Worm (Caenorhabditis elegans) whole organism, mixed stage, embryonic: ENCODE measurements around the gene sru-26.
"Not testable (repeated sequence)": the region's sequence is repeated elsewhere in the genome, so short reads cannot be mapped to it uniquely, and the experiment has no call there.

Source experiments
- bed-3 ChIP-seq: fragments of 200-800 bp; sonication (Bioruptor generic); optimal IDR thresholded peaks from 3 replicates; lab custom pipeline; 2018; ENCODE audit warnings: mild to moderate bottlenecking, missing genetic modification characterization, moderate library complexity, missing compliant biosample characterization
- blmp-1 ChIP-seq: fragments of 150-350 bp; optimal IDR thresholded peaks from 2 replicates; lab custom pipeline; 2014; ENCODE audit warnings: missing biosample characterization, missing genetic modification characterization
- ceh-39 ChIP-seq: fragments of 150-350 bp; optimal IDR thresholded peaks from 2 replicates; lab custom pipeline; 2014; ENCODE audit warnings: missing biosample characterization, missing genetic modification characterization
- ceh-43 ChIP-seq: fragments of 200-800 bp; sonication (Bioruptor generic); optimal IDR thresholded peaks from 2 replicates; lab custom pipeline; 2018; ENCODE audit warnings: mild to moderate bottlenecking, missing genetic modification characterization, moderate library complexity, missing compliant biosample characterization
- ceh-83 ChIP-seq: fragments of 200-800 bp; sonication (Bioruptor generic); optimal IDR thresholded peaks from 2 replicates; lab custom pipeline; 2018; ENCODE audit warnings: mild to moderate bottlenecking, missing genetic modification characterization, missing compliant biosample characterization
- ces-1 ChIP-seq: fragments of 150-350 bp; optimal IDR thresholded peaks from 2 replicates; lab custom pipeline; 2014; ENCODE audit warnings: missing biosample characterization, missing genetic modification reagents, missing genetic modification characterization
- cnd-1 ChIP-seq: fragments of 200-800 bp; sonication (Bioruptor generic); optimal IDR thresholded peaks from 2 replicates; lab custom pipeline; 2018; ENCODE audit warnings: mild to moderate bottlenecking, missing genetic modification characterization, missing compliant biosample characterization
- drap-1 ChIP-seq: fragments of 200-800 bp; sonication (Bioruptor generic); optimal IDR thresholded peaks from 3 replicates; lab custom pipeline; 2018; ENCODE audit warnings: mild to moderate bottlenecking, missing genetic modification characterization, missing compliant biosample characterization
- elt-1 ChIP-seq: sonication (generic microtip); optimal IDR thresholded peaks from 2 replicates; lab custom pipeline; 2017; ENCODE audit warnings: missing genetic modification characterization, mild to moderate bottlenecking, missing compliant biosample characterization, antibody characterized with exemption, moderate library complexity, borderline replicate concordance; ENCODE audit not compliant: insufficient read depth
- elt-3 ChIP-seq: fragments of 150-350 bp; optimal IDR thresholded peaks from 2 replicates; lab custom pipeline; 2014; ENCODE audit warnings: missing biosample characterization, missing genetic modification characterization
- ham-2 ChIP-seq: fragments of 200-800 bp; sonication (Bioruptor generic); optimal IDR thresholded peaks from 2 replicates; lab custom pipeline; 2018; ENCODE audit warnings: mild to moderate bottlenecking, missing genetic modification characterization, missing compliant biosample characterization
- lin-32 ChIP-seq: fragments of 200-800 bp; sonication (Bioruptor generic); optimal IDR thresholded peaks from 2 replicates; lab custom pipeline; 2018; ENCODE audit warnings: mild to moderate bottlenecking, missing genetic modification characterization, missing compliant biosample characterization
- lsy-2 ChIP-seq: fragments of 150-350 bp; optimal IDR thresholded peaks from 2 replicates; lab custom pipeline; 2014; ENCODE audit warnings: missing biosample characterization, missing genetic modification characterization
- mab-5 ChIP-seq: fragments of 150-350 bp; optimal IDR thresholded peaks from 2 replicates; lab custom pipeline; 2014; ENCODE audit warnings: missing biosample characterization, missing genetic modification characterization
- mep-1 ChIP-seq: fragments of 150-350 bp; optimal IDR thresholded peaks from 2 replicates; lab custom pipeline; 2017; ENCODE audit warnings: missing biosample characterization, missing genetic modification reagents, missing genetic modification characterization, inconsistent platforms
- mls-2 ChIP-seq: sonication (generic microtip); optimal IDR thresholded peaks from 2 replicates; lab custom pipeline; 2016; ENCODE audit warnings: mild to moderate bottlenecking, missing genetic modification characterization, moderate library complexity, missing compliant biosample characterization
- nhr-12 ChIP-seq: fragments of 150-350 bp; optimal IDR thresholded peaks from 2 replicates; lab custom pipeline; 2014; ENCODE audit warnings: missing biosample characterization, missing genetic modification characterization
- nhr-2 ChIP-seq: fragments of 150-350 bp; optimal IDR thresholded peaks from 2 replicates; lab custom pipeline; 2014; ENCODE audit warnings: missing biosample characterization, missing genetic modification characterization
- nhr-237 ChIP-seq: fragments of 150-350 bp; optimal IDR thresholded peaks from 2 replicates; lab custom pipeline; 2014; ENCODE audit warnings: missing biosample characterization, missing genetic modification characterization
- nhr-28 ChIP-seq: fragments of 150-350 bp; optimal IDR thresholded peaks from 2 replicates; lab custom pipeline; 2014; ENCODE audit warnings: missing biosample characterization, missing genetic modification characterization
- nhr-76 ChIP-seq: sonication (generic microtip); optimal IDR thresholded peaks from 2 replicates; lab custom pipeline; 2017; ENCODE audit warnings: missing biosample characterization, missing genetic modification characterization
- pha-4 ChIP-seq: fragments of 150-350 bp; optimal IDR thresholded peaks from 2 replicates; lab custom pipeline; 2018; ENCODE audit warnings: missing biosample characterization, missing genetic modification reagents, missing genetic modification characterization
- snpc-4 ChIP-seq: fragments of 150-350 bp; optimal IDR thresholded peaks from 2 replicates; lab custom pipeline; 2014; ENCODE audit warnings: missing biosample characterization, missing genetic modification characterization
- sptf-1 ChIP-seq: sonication (generic microtip); optimal IDR thresholded peaks from 2 replicates; lab custom pipeline; 2017; ENCODE audit warnings: mild to moderate bottlenecking, missing genetic modification characterization, moderate library complexity, missing compliant biosample characterization
- tbx-8 ChIP-seq: fragments of 200-800 bp; sonication (Bioruptor generic); optimal IDR thresholded peaks from 2 replicates; lab custom pipeline; 2018; ENCODE audit warnings: mild to moderate bottlenecking, missing genetic modification characterization, moderate library complexity, missing compliant biosample characterization
- unc-120 ChIP-seq: sonication (generic microtip); optimal IDR thresholded peaks from 2 replicates; lab custom pipeline; 2017; ENCODE audit warnings: missing genetic modification characterization, missing compliant biosample characterization; ENCODE audit not compliant: poor library complexity, severe bottlenecking
- unc-39 ChIP-seq: fragments of 150-350 bp; optimal IDR thresholded peaks from 2 replicates; lab custom pipeline; 2014; ENCODE audit warnings: missing biosample characterization, missing genetic modification characterization
- unc-62 ChIP-seq: fragments of 150-350 bp; optimal IDR thresholded peaks from 2 replicates; lab custom pipeline; 2014; ENCODE audit warnings: missing biosample characterization, missing genetic modification reagents, missing genetic modification characterization
- zip-8 ChIP-seq: fragments of 150-350 bp; optimal IDR thresholded peaks from 2 replicates; lab custom pipeline; 2014; ENCODE audit warnings: missing biosample characterization, missing genetic modification characterization
- ztf-11 ChIP-seq: fragments of 150-350 bp; optimal IDR thresholded peaks from 2 replicates; lab custom pipeline; 2014; ENCODE audit warnings: missing biosample characterization, missing genetic modification characterization

sru-26 gene

ce11 chrIV:12505397-12505796 is 18.1 kb downstream of the sru-26 start, which contains the start of gene sru-17:
Gene sru-17 (plus strand): TSS chrIV:12505697.
- TF ChIP-seq tbx-8 (GFP tag; lab: Kevin White, UChicago); zip-8 (tag; lab: Kevin White, UChicago); ham-2 (GFP tag; lab: Kevin White, UChicago): not testable (repeated sequence)

DNA sequence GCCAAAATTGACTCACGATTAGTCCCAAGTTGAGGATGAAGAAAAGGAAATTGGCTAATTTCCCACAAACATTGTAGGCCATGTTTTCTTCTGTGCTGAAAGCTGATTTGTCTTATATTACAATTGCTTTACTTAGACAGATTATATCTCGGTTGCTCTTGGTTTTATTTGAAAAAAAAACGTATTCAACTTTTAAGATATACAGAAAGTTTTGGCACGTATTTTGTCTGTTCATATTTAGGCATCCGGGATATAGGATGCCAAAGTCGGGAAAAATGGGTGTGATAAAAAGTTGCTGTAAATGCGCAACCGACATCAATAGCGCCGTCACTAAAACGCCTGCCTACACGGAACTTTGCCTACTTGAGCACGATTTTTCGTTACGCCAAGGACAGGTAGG is 32.9 kb downstream of the sru-26 start, which contains the start of gene tsp-4:
TSS of gene tsp-4 (minus strand) at position 101 of the 400 bp plus-strand sequence.
- no peak for TF ChIP-seq pha-4
- TF ChIP-seq snpc-4 (tag; lab: Kevin White, UChicago) = no peak
- no peak for TF ChIP-seq mls-2 (tag; lab: Kevin White, UChicago)
- TF ChIP-seq lin-32 = no peak
- no peak for TF ChIP-seq nhr-237 (tag; lab: Kevin White, UChicago)
- TF ChIP-seq unc-39 (tag; lab: Kevin White, UChicago) = no peak
- TF ChIP-seq unc-62 (GFP tag; lab: Kevin White, UChicago) = no peak
- TF ChIP-seq lsy-2 = no peak
- TF ChIP-seq elt-3 = no peak
- TF ChIP-seq nhr-76 (tag; lab: Kevin White, UChicago) = no peak
- no peak for TF ChIP-seq sptf-1 (tag; lab: Kevin White, UChicago)
- TF ChIP-seq nhr-12 = no peak
- TF ChIP-seq ceh-39 (tag; lab: Kevin White, UChicago) = no peak
- no peak for TF ChIP-seq ces-1 (GFP tag; lab: Kevin White, UChicago)
- TF ChIP-seq ceh-43 (GFP tag; lab: Kevin White, UChicago) = no peak
- no peak for TF ChIP-seq mep-1 (tag; lab: Kevin White, UChicago)
- TF ChIP-seq nhr-28 = no peak
- TF ChIP-seq ztf-11 = no peak
- no peak for TF ChIP-seq drap-1 (GFP tag; lab: Kevin White, UChicago)
- TF ChIP-seq zip-8 (tag; lab: Kevin White, UChicago) = no peak

DNA sequence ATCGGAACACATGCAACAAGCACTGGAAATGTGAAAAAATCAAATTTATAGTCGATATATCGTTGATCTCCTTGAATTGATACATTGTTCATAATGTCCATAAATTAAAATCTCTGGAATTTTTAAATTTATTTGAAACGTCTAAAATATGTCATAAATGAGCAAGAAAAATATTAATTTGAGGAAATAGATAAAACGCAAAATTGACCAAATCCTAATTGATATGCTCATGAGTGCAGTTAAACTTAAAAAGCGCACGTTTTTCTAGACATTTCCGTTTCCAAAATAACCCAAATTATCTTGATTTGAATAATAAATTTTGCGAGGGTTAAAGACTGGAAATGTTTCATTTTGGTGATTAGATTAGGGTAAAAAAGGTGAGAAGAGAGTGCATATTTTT is 35.2 kb downstream of the sru-26 start, which contains the start of gene sru-13:
TSS of gene sru-13 (minus strand) at position 101 of the 400 bp plus-strand sequence.
- TF ChIP-seq mls-2 (tag; lab: Kevin White, UChicago) (no peak), ztf-11 (no peak), lin-32 (no peak), blmp-1 (tag; lab: Kevin White, UChicago) (no peak), ceh-39 (tag; lab: Kevin White, UChicago) (no peak), nhr-237 (tag; lab: Kevin White, UChicago) (no peak), nhr-2 (tag; lab: Kevin White, UChicago) (no peak), ces-1 (GFP tag; lab: Kevin White, UChicago) (no peak), sptf-1 (tag; lab: Kevin White, UChicago) (no peak), bed-3 (GFP tag; lab: Kevin White, UChicago) (no peak), ham-2 (GFP tag; lab: Kevin White, UChicago) (no peak), ceh-43 (GFP tag; lab: Kevin White, UChicago) (no peak), nhr-76 (tag; lab: Kevin White, UChicago) (no peak), cnd-1 (tag; lab: Kevin White, UChicago) (no peak), elt-3 (no peak), mep-1 (tag; lab: Kevin White, UChicago) (no peak), unc-62 (GFP tag; lab: Kevin White, UChicago) (no peak), drap-1 (GFP tag; lab: Kevin White, UChicago) (no peak)
- TF ChIP-seq, all 35 proteins: peak for 0

- no peak for TF ChIP-seq elt-3
- no peak for TF ChIP-seq unc-39 (tag; lab: Kevin White, UChicago)
- TF ChIP-seq blmp-1 (tag; lab: Kevin White, UChicago) = no peak
- TF ChIP-seq elt-1 (tag; lab: Kevin White, UChicago) = no peak
- no peak for TF ChIP-seq lin-32
- no peak for TF ChIP-seq pha-4
- TF ChIP-seq mab-5 (tag; lab: Kevin White, UChicago) = no peak
- no peak for TF ChIP-seq unc-62 (GFP tag; lab: Kevin White, UChicago)
- TF ChIP-seq mls-2 (tag; lab: Kevin White, UChicago) = no peak
- TF ChIP-seq, all 35 proteins: peak for 0
Observed at ce11 chrIV:12525409-12525808, 38.1 kb downstream of the sru-26 start, which contains the start of gene eak-4. Gene eak-4 (minus strand): TSS chrIV:12525509.

DNA sequence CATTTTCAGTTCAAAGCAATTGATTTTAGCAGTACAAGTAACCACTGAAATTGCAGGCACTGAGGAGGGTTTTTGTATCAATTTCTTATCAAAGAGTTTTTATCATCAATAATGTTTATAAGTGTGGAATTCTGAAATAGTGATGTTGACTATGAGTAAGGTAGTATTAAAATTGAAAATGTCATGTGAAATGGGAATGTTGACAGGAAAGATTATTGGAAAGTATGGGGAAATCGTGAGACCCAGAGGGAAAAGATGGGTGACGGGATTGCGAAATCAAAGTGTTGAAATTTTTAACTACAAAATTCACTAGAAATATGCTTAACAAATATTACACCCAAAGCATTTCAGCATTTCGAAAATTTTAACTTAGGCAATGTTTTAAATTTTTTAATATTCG is 39.9 kb downstream of the sru-26 start, which contains the start of gene F53B2.8:
TSS of gene F53B2.8 (minus strand) at position 180 of the 400 bp plus-strand sequence.
- TF ChIP-seq lin-32 = no peak
- TF ChIP-seq ceh-43 (GFP tag; lab: Kevin White, UChicago) = no peak

- TF ChIP-seq elt-1 (tag; lab: Kevin White, UChicago) (no peak), nhr-76 (tag; lab: Kevin White, UChicago) (no peak), mep-1 (tag; lab: Kevin White, UChicago) (no peak), drap-1 (GFP tag; lab: Kevin White, UChicago) (no peak), ceh-39 (tag; lab: Kevin White, UChicago) (no peak), lsy-2 (no peak), unc-39 (tag; lab: Kevin White, UChicago) (no peak), snpc-4 (tag; lab: Kevin White, UChicago) (no peak), unc-62 (GFP tag; lab: Kevin White, UChicago) (no peak), bed-3 (GFP tag; lab: Kevin White, UChicago) (no peak), unc-120 (no peak), sptf-1 (tag; lab: Kevin White, UChicago) (no peak), tbx-8 (GFP tag; lab: Kevin White, UChicago) (no peak), nhr-237 (tag; lab: Kevin White, UChicago) (no peak), ceh-43 (GFP tag; lab: Kevin White, UChicago) (no peak), ceh-83 (GFP tag; lab: Kevin White, UChicago) (no peak), zip-8 (tag; lab: Kevin White, UChicago) (no peak)
Observed at ce11 chrIV:12531047-12531446, 43.8 kb downstream of the sru-26 start, which contains the start of gene F53B2.5. Gene F53B2.5 (minus strand): TSS chrIV:12531147.
